Fruit fly (Drosophila melanogaster) whole organism, embryonic: ENCODE data around the gene Vps8.

Source experiments
- Atf6 ChIP-seq: fragments of 200-800 bp; sonication (Bioruptor generic); IDR thresholded peaks from 2 replicates; pipeline ENCODE4 v1.3.6; 2022; ENCODE audit warnings: missing biosample characterization, missing genetic modification characterization
- Awh ChIP-seq: fragments of 200-800 bp; sonication (Bioruptor generic); IDR thresholded peaks from 2 replicates; pipeline ENCODE4, ENCODE4 v1.3.6; 2022; ENCODE audit warnings: missing biosample characterization, missing genetic modification characterization
- B-H1 ChIP-seq: fragments of 200-800 bp; sonication (Bioruptor generic); IDR thresholded peaks from 3 replicates; pipeline ENCODE4 v1.3.6; 2022; ENCODE audit warnings: missing biosample characterization, missing genetic modification characterization
- BEAF-32 ChIP-seq: fragments of 200-800 bp; sonication (Bioruptor generic); optimal IDR thresholded peaks from 3 replicates; lab custom pipeline; 2017; ENCODE audit warnings: missing biosample characterization, missing genetic modification characterization, mild to moderate bottlenecking, moderate library complexity, missing genetic modification reagents
- Bgb ChIP-seq: fragments of 200-800 bp; sonication (Bioruptor generic); IDR thresholded peaks from 2 replicates; pipeline ENCODE4 v1.3.6; 2022; ENCODE audit warnings: missing biosample characterization, missing genetic modification characterization; ENCODE audit not compliant: partially characterized antibody
- C15 ChIP-seq: fragments of 200-800 bp; sonication (Bioruptor generic); IDR thresholded peaks from 3 replicates; pipeline ENCODE4 v1.3.6; 2022; ENCODE audit warnings: missing biosample characterization, missing genetic modification characterization
- CG10274 ChIP-seq: fragments of 200-800 bp; sonication (Bioruptor generic); optimal IDR thresholded peaks from 3 replicates; lab custom pipeline; 2017; ENCODE audit warnings: missing biosample characterization, mild to moderate bottlenecking, missing genetic modification characterization
- CG12299 ChIP-seq: fragments of 200-800 bp; sonication (Bioruptor generic); optimal IDR thresholded peaks from 2 replicates; lab custom pipeline; 2018; ENCODE audit warnings: missing biosample characterization, mild to moderate bottlenecking, missing genetic modification characterization
- CG13296 ChIP-seq: fragments of 200-800 bp; sonication (Bioruptor generic); optimal IDR thresholded peaks from 3 replicates; lab custom pipeline; 2018; ENCODE audit warnings: missing biosample characterization, mild to moderate bottlenecking, missing genetic modification characterization
- CG14050 ChIP-seq: fragments of 200-800 bp; sonication (Bioruptor generic); IDR thresholded peaks from 3 replicates; pipeline ENCODE4 v1.3.6; 2022; ENCODE audit warnings: missing biosample characterization, missing genetic modification characterization
- CG14441 ChIP-seq: fragments of 200-800 bp; sonication (Bioruptor generic); IDR thresholded peaks from 2 replicates; pipeline ENCODE4 v1.3.6; 2022; ENCODE audit warnings: missing biosample characterization, missing genetic modification characterization
- CG15011 ChIP-seq: fragments of 200-800 bp; sonication (Bioruptor generic); optimal IDR thresholded peaks from 3 replicates; lab custom pipeline; 2018; ENCODE audit warnings: missing biosample characterization, mild to moderate bottlenecking, missing genetic modification characterization
- CG17829 ChIP-seq: fragments of 200-800 bp; optimal IDR thresholded peaks from 2 replicates; lab custom pipeline; 2019; ENCODE audit warnings: missing biosample characterization, mild to moderate bottlenecking, missing genetic modification characterization, moderate library complexity
- CG2875 ChIP-seq: fragments of 200-800 bp; sonication (Bioruptor generic); optimal IDR thresholded peaks from 2 replicates; lab custom pipeline; 2017; ENCODE audit warnings: missing biosample characterization, mild to moderate bottlenecking, missing genetic modification characterization, missing genetic modification reagents
- CG32532 ChIP-seq: fragments of 200-800 bp; sonication (Bioruptor generic); IDR thresholded peaks from 2 replicates; pipeline ENCODE4 v1.3.6; 2022; ENCODE audit warnings: missing biosample characterization, missing genetic modification characterization
- CG33557 ChIP-seq: fragments of 200-800 bp; sonication (Bioruptor generic); optimal IDR thresholded peaks from 2 replicates; lab custom pipeline; 2019; ENCODE audit warnings: missing biosample characterization, mild to moderate bottlenecking, missing genetic modification characterization, moderate library complexity
- CG43689 ChIP-seq: fragments of 200-800 bp; sonication (Bioruptor generic); IDR thresholded peaks from 2 replicates; pipeline ENCODE4 v1.3.6; 2022; ENCODE audit warnings: missing biosample characterization, missing genetic modification characterization
- CG4424 ChIP-seq: fragments of 200-800 bp; sonication (Bioruptor generic); optimal IDR thresholded peaks from 3 replicates; lab custom pipeline; 2016; ENCODE audit warnings: missing biosample characterization, missing genetic modification characterization
- CG5953 ChIP-seq: fragments of 200-800 bp; sonication (Bioruptor generic); IDR thresholded peaks from 2 replicates; pipeline ENCODE4 v1.3.6; 2022; ENCODE audit warnings: missing biosample characterization, missing genetic modification characterization
- CG6791 ChIP-seq: fragments of 200-800 bp; sonication (Bioruptor generic); IDR thresholded peaks from 3 replicates; pipeline ENCODE4 v1.3.6; 2022; ENCODE audit warnings: missing biosample characterization, missing genetic modification characterization; ENCODE audit not compliant: partially characterized antibody
- CG9215 ChIP-seq: fragments of 200-800 bp; sonication (Bioruptor generic); IDR thresholded peaks from 2 replicates; pipeline ENCODE4 v1.3.6; 2022; ENCODE audit warnings: missing biosample characterization, missing genetic modification characterization
- Doc3 ChIP-seq: fragments of 200-800 bp; sonication (Bioruptor generic); IDR thresholded peaks from 3 replicates; pipeline ENCODE4 v1.3.6; 2022; ENCODE audit warnings: missing biosample characterization, missing genetic modification characterization; ENCODE audit not compliant: partially characterized antibody
- Dp ChIP-seq: fragments of 200-800 bp; sonication (Bioruptor generic); optimal IDR thresholded peaks from 2 replicates; lab custom pipeline; 2018; ENCODE audit warnings: missing biosample characterization, mild to moderate bottlenecking, missing genetic modification characterization, moderate library complexity
- Dref ChIP-seq: fragments of 200-800 bp; sonication (Bioruptor generic); IDR thresholded peaks from 2 replicates; pipeline ENCODE4 v1.3.6; 2022; ENCODE audit warnings: missing biosample characterization, missing genetic modification characterization
- Gug ChIP-seq: fragments of 200-800 bp; sonication (Bioruptor generic); IDR thresholded peaks from 4 replicates; pipeline ENCODE4 v1.3.6; 2022; ENCODE audit warnings: missing biosample characterization, missing genetic modification characterization
- Meics ChIP-seq: fragments of 200-800 bp; sonication (Bioruptor generic); optimal IDR thresholded peaks from 2 replicates; lab custom pipeline; 2017; ENCODE audit warnings: missing biosample characterization, mild to moderate bottlenecking, missing genetic modification characterization
- Neu2 ChIP-seq: fragments of 200-800 bp; sonication (Bioruptor generic); optimal IDR thresholded peaks from 3 replicates; lab custom pipeline; 2016; ENCODE audit warnings: missing biosample characterization, missing genetic modification characterization, borderline replicate concordance
- Nf-YA ChIP-seq: fragments of 200-800 bp; sonication (Bioruptor generic); IDR thresholded peaks from 2 replicates; pipeline ENCODE4 v1.3.6; 2022; ENCODE audit warnings: missing biosample characterization, missing genetic modification characterization
- Rfx ChIP-seq: fragments of 200-800 bp; sonication (Bioruptor generic); IDR thresholded peaks from 2 replicates; pipeline ENCODE4 v1.3.6; 2022; ENCODE audit warnings: missing biosample characterization, missing genetic modification characterization
- ab ChIP-seq: fragments of 200-800 bp; sonication (Bioruptor generic); optimal IDR thresholded peaks from 2 replicates; lab custom pipeline; 2016; ENCODE audit warnings: missing biosample characterization, missing genetic modification characterization
- abd-A ChIP-seq: fragments of 200-800 bp; sonication (Bioruptor generic); optimal IDR thresholded peaks from 3 replicates; lab custom pipeline; 2019; ENCODE audit warnings: missing biosample characterization, mild to moderate bottlenecking, missing genetic modification characterization, moderate library complexity
- aop ChIP-seq: fragments of 200-800 bp; sonication (Bioruptor generic); IDR thresholded peaks from 2 replicates; pipeline ENCODE4 v1.3.6; 2022; ENCODE audit warnings: missing biosample characterization, missing genetic modification characterization
- ap ChIP-seq: fragments of 200-800 bp; sonication (Bioruptor generic); IDR thresholded peaks from 2 replicates; pipeline ENCODE4 v1.3.6; 2022; ENCODE audit warnings: missing biosample characterization, missing genetic modification characterization
- crp ChIP-seq, 2 experiments: fragments of 200-800 bp; sonication (Bioruptor generic); optimal IDR thresholded peaks; 2 replicates in 1 of 2; 3 replicates in 1 of 2; lab custom pipeline; 2017; ENCODE audit warnings: missing biosample characterization in 2 of 2, missing genetic modification characterization in 2 of 2, mild to moderate bottlenecking in 1 of 2, moderate library complexity in 1 of 2
- dimm ChIP-seq: fragments of 200-800 bp; sonication (Bioruptor generic); IDR thresholded peaks from 2 replicates; pipeline ENCODE4 v1.3.6; 2022; ENCODE audit warnings: missing biosample characterization, missing genetic modification characterization
- disco-r ChIP-seq: fragments of 200-800 bp; sonication (Bioruptor generic); optimal IDR thresholded peaks from 2 replicates; lab custom pipeline; 2016; ENCODE audit warnings: missing biosample characterization, missing genetic modification characterization
- ewg ChIP-seq: fragments of 200-800 bp; sonication (Bioruptor generic); optimal IDR thresholded peaks from 3 replicates; lab custom pipeline; 2017; ENCODE audit warnings: mild to moderate bottlenecking, missing biosample characterization, missing genetic modification reagents, missing genetic modification characterization
- exex ChIP-seq: fragments of 200-800 bp; sonication (Bioruptor generic); optimal IDR thresholded peaks from 4 replicates; lab custom pipeline; 2018; ENCODE audit warnings: missing biosample characterization, mild to moderate bottlenecking, missing genetic modification characterization, moderate library complexity
- fd96Cb ChIP-seq: fragments of 200-800 bp; sonication (Bioruptor generic); optimal IDR thresholded peaks from 2 replicates; lab custom pipeline; 2018; ENCODE audit warnings: missing biosample characterization, mild to moderate bottlenecking, missing genetic modification characterization, moderate library complexity
- gcm ChIP-seq: fragments of 200-800 bp; sonication (Bioruptor generic); optimal IDR thresholded peaks from 2 replicates; lab custom pipeline; 2019; ENCODE audit warnings: missing biosample characterization, mild to moderate bottlenecking, missing genetic modification characterization, moderate library complexity
- hbn ChIP-seq: fragments of 200-800 bp; sonication (Bioruptor generic); IDR thresholded peaks from 2 replicates; pipeline ENCODE4 v1.3.6; 2022; ENCODE audit warnings: missing biosample characterization, missing genetic modification characterization; ENCODE audit not compliant: partially characterized antibody
- jumu ChIP-seq: fragments of 200-800 bp; sonication (Bioruptor generic); optimal IDR thresholded peaks from 3 replicates; lab custom pipeline; 2016; ENCODE audit warnings: missing biosample characterization, missing genetic modification characterization
- nmo ChIP-seq: fragments of 200-800 bp; sonication (Bioruptor generic); optimal IDR thresholded peaks from 2 replicates; lab custom pipeline; 2018; ENCODE audit warnings: missing biosample characterization, mild to moderate bottlenecking, missing genetic modification characterization, moderate library complexity
- pum ChIP-seq: fragments of 200-800 bp; sonication (Bioruptor generic); optimal IDR thresholded peaks from 2 replicates; lab custom pipeline; 2016; ENCODE audit warnings: missing biosample characterization, missing genetic modification characterization
- sens ChIP-seq: fragments of 200-800 bp; sonication (Bioruptor generic); peaks from one replicate; lab custom pipeline; 2016; ENCODE audit warnings: missing biosample characterization, missing genetic modification characterization
- sim ChIP-seq: fragments of 200-800 bp; sonication (Bioruptor generic); IDR thresholded peaks from 2 replicates; pipeline ENCODE4 v1.3.6; 2022; ENCODE audit warnings: missing biosample characterization, missing genetic modification characterization
- tgo ChIP-seq: fragments of 200-800 bp; sonication (Bioruptor generic); IDR thresholded peaks from 3 replicates; pipeline ENCODE4 v1.3.6; 2022; ENCODE audit warnings: missing biosample characterization, missing genetic modification characterization
- toy ChIP-seq: fragments of 200-800 bp; sonication (Bioruptor generic); IDR thresholded peaks from 2 replicates; pipeline ENCODE4 v1.3.6; 2022; ENCODE audit warnings: missing biosample characterization, missing genetic modification characterization
- vfl ChIP-seq: fragments of 200-800 bp; sonication (Bioruptor generic); optimal IDR thresholded peaks from 2 replicates; lab custom pipeline; 2016; ENCODE audit warnings: missing biosample characterization, missing genetic modification characterization

Gene Vps8

dm6 chr3L:6494928-6495806 lies at the start of gene Vps8, which contains the start of gene sfl (continued):
- no peak for TF ChIP-seq CG10274 (GFP tag; lab: Kevin White, UChicago)
- TF ChIP-seq CG14441 (GFP tag; lab: Robert Waterston, UW) = no peak
- 0 out of 2 replicates have a peak, but pooled peaks have one; percentile 23 for TF ChIP-seq Rfx (GFP tag; lab: Robert Waterston, UW)
- TF ChIP-seq aop = no peak
- peak; percentile 51 for TF ChIP-seq CG17829 (tag; lab: Kevin White, UChicago)
- TF ChIP-seq dimm (GFP tag; lab: Robert Waterston, UW) = no peak
- TF ChIP-seq exex (tag; lab: Kevin White, UChicago) = peak; percentile 5
- no peak for TF ChIP-seq disco-r (GFP tag; lab: Kevin White, UChicago)
- no peak for TF ChIP-seq CG43689
- peak; percentile 10 for TF ChIP-seq CG12299 (tag; lab: Kevin White, UChicago)
- peak in 1 of 2 experiments; percentile 71 for TF ChIP-seq crp (GFP tag; optimal IDR thresholded peaks at IDR 0.05; lab: Kevin White, UChicago)
- no peak for TF ChIP-seq CG2875 (GFP tag; lab: Kevin White, UChicago)
- no peak for TF ChIP-seq CG9215 (GFP tag; lab: Robert Waterston, UW)
- TF ChIP-seq BEAF-32 = peak; percentile 89
- TF ChIP-seq vfl = no peak
- TF ChIP-seq toy (GFP tag; lab: Robert Waterston, UW) = no peak
- no peak for TF ChIP-seq CG13296
- TF ChIP-seq ewg (GFP tag; lab: Kevin White, UChicago) = no peak
- no peak for TF ChIP-seq B-H1 (GFP tag; lab: Robert Waterston, UW)
- peak; percentile 31 for TF ChIP-seq CG4424 (GFP tag; lab: Kevin White, UChicago)
- no peak for TF ChIP-seq CG14050 (GFP tag; lab: Robert Waterston, UW)
- TF ChIP-seq tgo (GFP tag; lab: Robert Waterston, UW) = no peak
- no peak for TF ChIP-seq Atf6
- peak; percentile 48 for TF ChIP-seq nmo (GFP tag; lab: Kevin White, UChicago)
- peak; percentile 88 for TF ChIP-seq sens
- no peak for TF ChIP-seq Awh (GFP tag; lab: Robert Waterston, UW)
- no peak for TF ChIP-seq jumu
- TF ChIP-seq gcm (GFP tag; lab: Kevin White, UChicago) = no peak
- TF ChIP-seq CG6791 = peak; percentile 86
- no peak for TF ChIP-seq sim (GFP tag; lab: Robert Waterston, UW)
- no peak for TF ChIP-seq CG15011 (GFP tag; lab: Kevin White, UChicago)
- no peak for TF ChIP-seq CG5953 (GFP tag; lab: Robert Waterston, UW)
- TF ChIP-seq Bgb (GFP tag; lab: Robert Waterston, UW) = peak; percentile 88
- no peak for TF ChIP-seq C15 (GFP tag; lab: Robert Waterston, UW)
- TF ChIP-seq ab = no peak
- peak; percentile 28; the same call in 1 of the 4 replicates for TF ChIP-seq Gug (GFP tag; lab: Robert Waterston, UW)
- peak; percentile 1 for TF ChIP-seq CG33557 (GFP tag; lab: Kevin White, UChicago)
- TF ChIP-seq pum = peak; percentile 19
- TF ChIP-seq Dp (GFP tag; lab: Kevin White, UChicago) = peak; percentile 32
- TF ChIP-seq abd-A (tag; lab: Kevin White, UChicago) = peak; percentile 38
- TF ChIP-seq CG32532 (GFP tag; lab: Robert Waterston, UW) = peak; percentile 45; the same call in 1 of the 2 replicates
- no peak for TF ChIP-seq Nf-YA (GFP tag; lab: Robert Waterston, UW)
- no peak for TF ChIP-seq ap
- TF ChIP-seq Dref = peak; percentile 86
- TF ChIP-seq fd96Cb (tag; lab: Kevin White, UChicago) = no peak
- TF ChIP-seq Neu2 (GFP tag; lab: Kevin White, UChicago) = no peak
- no peak for TF ChIP-seq Meics (GFP tag; lab: Kevin White, UChicago)
- peak; percentile 79 for TF ChIP-seq Doc3 (GFP tag; lab: Robert Waterston, UW)
- peak; percentile 68; the same call in 1 of the 2 replicates for TF ChIP-seq hbn (GFP tag; lab: Robert Waterston, UW)
